Fruit fly (Drosophila melanogaster) whole organism, embryonic: ENCODE results near the gene Phyhd1.

ENCODE experiments used
- Blimp-1 ChIP-seq: fragments of 200-800 bp; sonication (Bioruptor generic); optimal IDR thresholded peaks from 3 replicates; lab custom pipeline; 2018; ENCODE audit warnings: missing biosample characterization, missing genetic modification characterization, mild to moderate bottlenecking, moderate library complexity, missing genetic modification reagents
- Bteb2 ChIP-seq: fragments of 200-800 bp; sonication (Bioruptor generic); optimal IDR thresholded peaks from 2 replicates; lab custom pipeline; 2016; ENCODE audit warnings: missing biosample characterization, missing genetic modification characterization
- CG11456 ChIP-seq: fragments of 200-800 bp; sonication (Bioruptor generic); IDR thresholded peaks from 3 replicates; pipeline ENCODE4 v1.3.6; 2022; ENCODE audit warnings: missing biosample characterization, missing genetic modification characterization
- CG11560 ChIP-seq: fragments of 200-800 bp; sonication (Bioruptor generic); IDR thresholded peaks from 3 replicates; pipeline ENCODE4 v1.3.6; 2022; ENCODE audit warnings: missing biosample characterization, missing genetic modification characterization
- CG12071 ChIP-seq: fragments of 200-800 bp; sonication (Bioruptor generic); optimal IDR thresholded peaks from 3 replicates; lab custom pipeline; 2018; ENCODE audit warnings: missing biosample characterization, mild to moderate bottlenecking, missing genetic modification characterization
- CG13287 ChIP-seq: fragments of 200-800 bp; sonication (Bioruptor generic); IDR thresholded peaks from 2 replicates; pipeline ENCODE4 v1.3.6; 2022; ENCODE audit warnings: missing biosample characterization, missing genetic modification characterization; ENCODE audit not compliant: partially characterized antibody
- CG14441 ChIP-seq: fragments of 200-800 bp; sonication (Bioruptor generic); IDR thresholded peaks from 2 replicates; pipeline ENCODE4 v1.3.6; 2022; ENCODE audit warnings: missing biosample characterization, missing genetic modification characterization
- CG14710 ChIP-seq: fragments of 200-800 bp; sonication (Bioruptor generic); optimal IDR thresholded peaks from 3 replicates; lab custom pipeline; 2019; ENCODE audit warnings: missing biosample characterization, mild to moderate bottlenecking, missing genetic modification characterization, moderate library complexity
- CG1529 ChIP-seq: fragments of 200-800 bp; sonication (Bioruptor generic); optimal IDR thresholded peaks from 3 replicates; lab custom pipeline; 2018; ENCODE audit warnings: missing biosample characterization, missing genetic modification characterization
- CG15696 ChIP-seq: fragments of 200-800 bp; sonication (Bioruptor generic); optimal IDR thresholded peaks from 2 replicates; lab custom pipeline; 2019; ENCODE audit warnings: missing biosample characterization, mild to moderate bottlenecking, missing genetic modification characterization, moderate library complexity
- CG1602 ChIP-seq: fragments of 200-800 bp; sonication (Bioruptor generic); optimal IDR thresholded peaks from 3 replicates; lab custom pipeline; 2016; ENCODE audit warnings: missing biosample characterization, missing genetic modification characterization
- CG16779 ChIP-seq: fragments of 200-800 bp; sonication (Bioruptor generic); IDR thresholded peaks from 2 replicates; pipeline ENCODE4 v1.3.6; 2022; ENCODE audit warnings: missing biosample characterization, missing genetic modification characterization
- CG16815 ChIP-seq: fragments of 200-800 bp; sonication (Bioruptor generic); optimal IDR thresholded peaks from 3 replicates; lab custom pipeline; 2017; ENCODE audit warnings: missing biosample characterization, mild to moderate bottlenecking, missing genetic modification characterization
- CG17361 ChIP-seq: fragments of 200-800 bp; sonication (Bioruptor generic); IDR thresholded peaks from 3 replicates; pipeline ENCODE4 v1.3.6; 2022; ENCODE audit warnings: missing biosample characterization, missing genetic modification characterization
- CG17385 ChIP-seq: fragments of 200-800 bp; sonication (Bioruptor generic); optimal IDR thresholded peaks from 3 replicates; lab custom pipeline; 2018; ENCODE audit warnings: missing biosample characterization, mild to moderate bottlenecking, missing genetic modification characterization
- CG18262 ChIP-seq: fragments of 200-800 bp; optimal IDR thresholded peaks from 3 replicates; lab custom pipeline; 2019; ENCODE audit warnings: missing biosample characterization, mild to moderate bottlenecking, missing genetic modification characterization, moderate library complexity
- CG18599 ChIP-seq: fragments of 200-800 bp; sonication (Bioruptor generic); optimal IDR thresholded peaks from 3 replicates; lab custom pipeline; 2017; ENCODE audit warnings: missing biosample characterization, missing genetic modification characterization, mild to moderate bottlenecking, moderate library complexity, missing genetic modification reagents
- CG2202 ChIP-seq: fragments of 200-800 bp; sonication (Bioruptor generic); optimal IDR thresholded peaks from 2 replicates; lab custom pipeline; 2018; ENCODE audit warnings: missing biosample characterization, mild to moderate bottlenecking, missing genetic modification characterization
- CG2712 ChIP-seq: fragments of 200-800 bp; optimal IDR thresholded peaks from 3 replicates; lab custom pipeline; 2019; ENCODE audit warnings: missing biosample characterization, mild to moderate bottlenecking, missing genetic modification characterization, moderate library complexity
- CG4404 ChIP-seq: fragments of 200-800 bp; sonication (Bioruptor generic); IDR thresholded peaks from 2 replicates; pipeline ENCODE4 v1.3.6; 2022; ENCODE audit warnings: missing biosample characterization, missing genetic modification characterization
- CG4617 ChIP-seq: fragments of 200-800 bp; sonication (Bioruptor generic); optimal IDR thresholded peaks from 3 replicates; lab custom pipeline; 2016; ENCODE audit warnings: missing biosample characterization, missing genetic modification characterization, borderline replicate concordance
- CG4820 ChIP-seq: fragments of 200-800 bp; sonication (Bioruptor generic); optimal IDR thresholded peaks from 3 replicates; lab custom pipeline; 2016; ENCODE audit warnings: missing biosample characterization, missing genetic modification characterization
- CG6254 ChIP-seq: fragments of 200-800 bp; sonication (Bioruptor generic); optimal IDR thresholded peaks from 3 replicates; lab custom pipeline; 2017; ENCODE audit warnings: mild to moderate bottlenecking, missing biosample characterization, missing genetic modification reagents, missing genetic modification characterization
- Chrac-16 ChIP-seq: fragments of 200-800 bp; sonication (Bioruptor generic); optimal IDR thresholded peaks from 3 replicates; lab custom pipeline; 2016; ENCODE audit warnings: missing biosample characterization, missing genetic modification characterization
- D ChIP-seq, 2 experiments: fragments of 200-800 bp in 1 of 2; fragments of >200 bp in 1 of 2; sonication (Bioruptor generic) in 1 of 2; optimal IDR thresholded peaks; 2 replicates in 1 of 2; 3 replicates in 1 of 2; lab custom pipeline; 2017; ENCODE audit warnings: mild to moderate bottlenecking in 1 of 2, missing biosample characterization in 1 of 2, missing genetic modification characterization in 1 of 2, missing genetic modification reagents in 1 of 2
- D19B ChIP-seq: fragments of 200-800 bp; sonication (Bioruptor generic); optimal IDR thresholded peaks from 2 replicates; lab custom pipeline; 2017; ENCODE audit warnings: missing biosample characterization, mild to moderate bottlenecking, missing genetic modification characterization
- Dfd ChIP-seq, 2 experiments: fragments of >200 bp; optimal IDR thresholded peaks; 2 replicates each; lab custom pipeline; 2017; ENCODE audit warnings: missing biosample characterization in 2 of 2, missing genetic modification characterization in 2 of 2
- Dip3 ChIP-seq: fragments of 200-800 bp; sonication (Bioruptor generic); optimal IDR thresholded peaks from 3 replicates; lab custom pipeline; 2016; ENCODE audit warnings: missing biosample characterization, missing genetic modification characterization
- Hsf ChIP-seq: fragments of 200-800 bp; sonication (Bioruptor generic); optimal IDR thresholded peaks from 3 replicates; lab custom pipeline; 2016; ENCODE audit warnings: missing biosample characterization, missing genetic modification characterization
- Jarid2 ChIP-seq: fragments of 200-800 bp; sonication (Bioruptor generic); optimal IDR thresholded peaks from 3 replicates; lab custom pipeline; 2017; ENCODE audit warnings: mild to moderate bottlenecking, missing biosample characterization, missing genetic modification reagents, missing genetic modification characterization
- Med ChIP-seq: fragments of 200-800 bp; sonication (Bioruptor generic); peaks from one replicate; lab custom pipeline; 2016; ENCODE audit warnings: missing biosample characterization, missing genetic modification characterization, mild to moderate bottlenecking, inconsistent platforms, moderate library complexity
- Myb ChIP-seq: fragments of 200-800 bp; sonication (Bioruptor generic); optimal IDR thresholded peaks from 2 replicates; lab custom pipeline; 2016; ENCODE audit warnings: missing biosample characterization, missing genetic modification characterization
- Oli ChIP-seq: fragments of 200-800 bp; sonication (Bioruptor generic); optimal IDR thresholded peaks from 2 replicates; lab custom pipeline; 2018; ENCODE audit warnings: missing biosample characterization, mild to moderate bottlenecking, missing genetic modification characterization, moderate library complexity
- Sox102F ChIP-seq: fragments of 200-800 bp; sonication (Bioruptor generic); optimal IDR thresholded peaks from 2 replicates; lab custom pipeline; 2018; ENCODE audit warnings: missing biosample characterization, mild to moderate bottlenecking, missing genetic modification characterization, moderate library complexity
- Ssrp ChIP-seq: fragments of 200-800 bp; sonication (Bioruptor generic); optimal IDR thresholded peaks from 2 replicates; lab custom pipeline; 2018; ENCODE audit warnings: missing biosample characterization, mild to moderate bottlenecking, missing genetic modification characterization, moderate library complexity
- ac ChIP-seq: fragments of 200-800 bp; sonication (Bioruptor generic); optimal IDR thresholded peaks from 3 replicates; lab custom pipeline; 2017; ENCODE audit warnings: missing biosample characterization, mild to moderate bottlenecking, missing genetic modification characterization
- ara ChIP-seq: fragments of 200-800 bp; sonication (Bioruptor generic); IDR thresholded peaks from 2 replicates; pipeline ENCODE4 v1.3.6; 2022; ENCODE audit warnings: missing biosample characterization, missing genetic modification characterization
- az2 ChIP-seq: fragments of 200-800 bp; sonication (Bioruptor generic); optimal IDR thresholded peaks from 3 replicates; lab custom pipeline; 2016; ENCODE audit warnings: missing biosample characterization, missing genetic modification characterization
- cas ChIP-seq: fragments of 200-800 bp; sonication (Bioruptor generic); IDR thresholded peaks from 2 replicates; pipeline ENCODE4 v1.3.6; 2022; ENCODE audit warnings: missing biosample characterization, missing genetic modification characterization
- dmrt11E ChIP-seq: fragments of 200-800 bp; sonication (Bioruptor generic); optimal IDR thresholded peaks from 3 replicates; lab custom pipeline; 2018; ENCODE audit warnings: missing biosample characterization, mild to moderate bottlenecking, missing genetic modification characterization, moderate library complexity
- emc ChIP-seq: fragments of 200-800 bp; sonication (Bioruptor generic); optimal IDR thresholded peaks from 2 replicates; lab custom pipeline; 2016; ENCODE audit warnings: missing biosample characterization, missing genetic modification characterization
- ewg ChIP-seq: fragments of 200-800 bp; sonication (Bioruptor generic); optimal IDR thresholded peaks from 3 replicates; lab custom pipeline; 2017; ENCODE audit warnings: mild to moderate bottlenecking, missing biosample characterization, missing genetic modification reagents, missing genetic modification characterization
- fd3F ChIP-seq: fragments of 200-800 bp; sonication (Bioruptor generic); optimal IDR thresholded peaks from 2 replicates; lab custom pipeline; 2018; ENCODE audit warnings: missing biosample characterization, mild to moderate bottlenecking, missing genetic modification characterization, moderate library complexity
- gsb-n ChIP-seq: fragments of 200-800 bp; sonication (Bioruptor generic); optimal IDR thresholded peaks from 3 replicates; lab custom pipeline; 2018; ENCODE audit warnings: missing biosample characterization, mild to moderate bottlenecking, missing genetic modification characterization
- lab ChIP-seq: fragments of 200-800 bp; sonication (Bioruptor generic); optimal IDR thresholded peaks from 3 replicates; lab custom pipeline; 2017; ENCODE audit warnings: missing biosample characterization, missing genetic modification characterization, mild to moderate bottlenecking, moderate library complexity, missing genetic modification reagents
- nmo ChIP-seq: fragments of 200-800 bp; sonication (Bioruptor generic); optimal IDR thresholded peaks from 2 replicates; lab custom pipeline; 2018; ENCODE audit warnings: missing biosample characterization, mild to moderate bottlenecking, missing genetic modification characterization, moderate library complexity
- toy ChIP-seq: fragments of 200-800 bp; sonication (Bioruptor generic); IDR thresholded peaks from 2 replicates; pipeline ENCODE4 v1.3.6; 2022; ENCODE audit warnings: missing biosample characterization, missing genetic modification characterization
- vvl ChIP-seq: fragments of 200-800 bp; sonication (Bioruptor generic); IDR thresholded peaks from 2 replicates; pipeline ENCODE4 v1.3.6; 2022; ENCODE audit warnings: missing biosample characterization, missing genetic modification characterization
- zfh1 ChIP-seq: fragments of 200-800 bp; sonication (Bioruptor generic); IDR thresholded peaks from 3 replicates; pipeline ENCODE4 v1.3.6; 2022; ENCODE audit warnings: missing biosample characterization, missing genetic modification characterization

Gene Phyhd1

DNA sequence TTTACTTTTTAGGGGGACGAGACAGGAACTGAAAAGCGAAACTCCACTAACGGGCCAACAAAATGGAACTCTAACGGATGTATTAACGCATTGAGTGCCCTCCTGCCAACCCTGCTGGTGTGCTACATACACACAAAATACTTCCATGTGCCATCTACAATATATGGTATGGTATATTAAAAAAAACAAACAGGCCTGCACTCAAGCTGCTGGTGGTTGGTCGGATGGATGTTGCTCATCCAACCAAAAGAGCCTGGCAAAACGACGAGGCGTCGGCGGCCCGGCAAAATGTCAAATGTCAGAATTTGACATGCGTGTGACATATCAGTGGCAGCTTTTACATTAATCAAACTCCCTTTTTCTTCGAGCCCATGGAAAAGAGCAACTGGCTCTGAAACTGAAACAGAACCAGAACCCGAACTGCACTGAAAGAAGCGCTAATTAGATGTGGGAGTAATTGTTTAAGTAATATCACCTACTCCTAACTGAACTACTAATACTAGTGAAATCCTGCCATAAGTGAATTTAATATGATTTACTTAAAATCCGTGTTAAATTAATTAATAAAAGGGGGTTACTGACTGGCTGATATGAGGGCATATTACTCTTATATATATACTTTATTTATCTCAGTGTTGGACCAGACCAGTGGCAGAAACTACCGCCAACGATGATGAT, 29.9 kb downstream of the Phyhd1 start (continued):
- TF ChIP-seq Hsf (GFP tag; lab: Kevin White, UChicago) (peak; percentile 6), Blimp-1 (GFP tag; lab: Kevin White, UChicago) (peak; percentile 44), CG4617 (no peak), CG16815 (GFP tag; lab: Kevin White, UChicago) (peak; percentile 37), cas (no peak), emc (GFP tag; lab: Kevin White, UChicago) (no peak), CG6254 (peak; percentile 9), ac (peak; percentile 30), vvl (no peak), Dfd (GFP tag; optimal IDR thresholded peaks at IDR 0.05; lab: Kevin White, UChicago) (no peak), dmrt11E (tag; lab: Kevin White, UChicago) (peak; percentile 73), CG14710 (tag; lab: Kevin White, UChicago) (peak; percentile 52), nmo (GFP tag; lab: Kevin White, UChicago) (peak; percentile 24), CG18262 (tag; lab: Kevin White, UChicago) (peak; percentile 53), Dip3 (GFP tag; lab: Kevin White, UChicago) (no peak), CG17361 (GFP tag; lab: Robert Waterston, UW) (peak; percentile 45; the same call in 1 of the 3 replicates), CG2712 (tag; lab: Kevin White, UChicago) (peak; percentile 62), CG4820 (GFP tag; lab: Kevin White, UChicago) (peak; percentile 23), zfh1 (GFP tag; lab: Robert Waterston, UW) (peak; percentile 59; the same call in 2 of the 3 replicates), Chrac-16 (GFP tag; lab: Kevin White, UChicago) (peak; percentile 18), D19B (GFP tag; lab: Kevin White, UChicago) (no peak), Med (GFP tag; lab: Kevin White, UChicago) (peak; percentile 17), Sox102F (peak; percentile 14), CG18599 (GFP tag; lab: Kevin White, UChicago) (peak; percentile 18), az2 (GFP tag; lab: Kevin White, UChicago) (peak; percentile 30), lab (GFP tag; lab: Kevin White, UChicago) (peak; percentile 6), CG2202 (tag; lab: Kevin White, UChicago) (peak; percentile 13), ewg (GFP tag; lab: Kevin White, UChicago) (no peak), Jarid2 (GFP tag; lab: Kevin White, UChicago) (no peak), CG1602 (GFP tag; lab: Kevin White, UChicago) (peak; percentile 7), Ssrp (tag; lab: Kevin White, UChicago) (peak; percentile 38), CG16779 (GFP tag; lab: Robert Waterston, UW) (no peak), CG4404 (GFP tag; lab: Robert Waterston, UW) (peak; percentile 40; the same call in 1 of the 2 replicates), CG15696 (tag; lab: Kevin White, UChicago) (peak; percentile 54)

DNA sequence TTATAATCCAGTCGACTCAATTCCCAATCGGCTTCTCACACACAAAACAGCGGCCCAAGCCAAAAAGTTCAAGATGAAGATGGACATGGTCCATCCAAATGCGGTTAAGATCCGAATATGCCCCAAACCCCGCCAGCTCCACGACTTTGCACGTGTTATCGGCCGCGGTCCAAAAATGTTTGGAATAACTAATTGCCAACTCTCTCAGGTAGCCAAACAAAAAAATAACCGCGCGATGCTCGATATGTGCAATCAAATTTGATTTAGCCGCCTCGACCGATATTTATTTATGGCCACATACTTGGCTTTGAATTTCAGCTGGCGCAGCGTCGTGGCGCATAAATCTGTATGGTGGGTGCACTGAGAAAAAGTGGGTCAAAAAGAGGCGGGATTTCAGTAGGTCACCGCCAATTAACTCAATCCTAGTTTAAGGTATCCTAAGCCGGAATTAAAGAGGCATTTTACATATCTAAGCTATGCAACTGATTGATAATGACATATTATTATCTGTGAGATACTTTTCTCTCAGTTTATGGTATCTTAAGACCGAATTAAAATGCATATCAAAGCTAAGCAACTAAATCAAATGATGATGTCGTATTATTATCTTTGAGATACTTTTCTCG, 32.1 kb downstream of the Phyhd1 start:
- TF ChIP-seq fd3F (GFP tag; lab: Kevin White, UChicago) = no peak
- TF ChIP-seq CG13287 (GFP tag; lab: Robert Waterston, UW) = no peak
- TF ChIP-seq CG17385 (GFP tag; lab: Kevin White, UChicago) = peak; percentile 20
- TF ChIP-seq CG1529 (GFP tag; lab: Kevin White, UChicago) = peak; percentile 13
- TF ChIP-seq CG11560 (tag; lab: Robert Waterston, UW) = no peak
- TF ChIP-seq toy = no peak
- no peak for TF ChIP-seq Bteb2
- peak; percentile 23 for TF ChIP-seq CG12071 (GFP tag; lab: Kevin White, UChicago)
- peak; percentile 79 for TF ChIP-seq CG14441 (GFP tag; lab: Robert Waterston, UW)
- TF ChIP-seq ara = no peak
- TF ChIP-seq CG11456 (GFP tag; lab: Robert Waterston, UW) = no peak
- peak; percentile 36 for TF ChIP-seq gsb-n (tag; lab: Kevin White, UChicago)
- TF ChIP-seq Myb (GFP tag; lab: Kevin White, UChicago) = peak; percentile 7
- TF ChIP-seq Oli (tag; lab: Kevin White, UChicago) = peak; percentile 72
- TF ChIP-seq D (optimal IDR thresholded peaks at IDR 0.05; lab: Kevin White, UChicago) = no peak
- TF ChIP-seq D (GFP tag; optimal IDR thresholded peaks at IDR 0.05; lab: Kevin White, UChicago) = peak; percentile 18
